Worm (Caenorhabditis elegans) whole organism, midembryonic: ENCODE measurements around the gene oac-15.

Experiments used
- T22C8.4 ChIP-seq: fragments of 200-800 bp; sonication (Bioruptor generic); IDR thresholded peaks from 2 replicates; pipeline ENCODE4 v1.3.6; 2022; ENCODE audit warnings: missing genetic modification characterization, missing compliant biosample characterization
- cog-1 ChIP-seq: sonication (generic microtip); optimal IDR thresholded peaks from 2 replicates; lab custom pipeline; 2016; ENCODE audit warnings: missing genetic modification characterization, missing compliant biosample characterization
- flt-1 ChIP-seq: fragments of 200-800 bp; sonication (Bioruptor generic); IDR thresholded peaks from 2 replicates; pipeline ENCODE4 v1.3.6; 2022; ENCODE audit warnings: missing genetic modification characterization, missing compliant biosample characterization
- klf-2 ChIP-seq: fragments of 200-800 bp; sonication (Bioruptor generic); conservative IDR thresholded peaks from 2 replicates; pipeline ENCODE4 v1.3.6; 2022; ENCODE audit warnings: missing genetic modification reagents, missing genetic modification characterization, missing compliant biosample characterization
- med-1 ChIP-seq: sonication (generic microtip); optimal IDR thresholded peaks from 2 replicates; lab custom pipeline; 2017; ENCODE audit warnings: missing genetic modification characterization, mild to moderate bottlenecking, missing compliant biosample characterization, antibody characterized with exemption, missing genetic modification reagents; ENCODE audit not compliant: insufficient read depth
- ref-1 ChIP-seq: fragments of 200-800 bp; sonication (Bioruptor generic); conservative IDR thresholded peaks from 2 replicates; pipeline ENCODE4 v1.3.6; 2022; ENCODE audit warnings: missing genetic modification reagents, missing genetic modification characterization, missing compliant biosample characterization
- tab-1 ChIP-seq: fragments of 200-800 bp; sonication (Bioruptor generic); IDR thresholded peaks from 2 replicates; pipeline ENCODE4 v1.3.6; 2022; ENCODE audit warnings: missing genetic modification characterization, missing compliant biosample characterization
- ztf-23 ChIP-seq: fragments of 200-800 bp; sonication (Bioruptor generic); IDR thresholded peaks from 2 replicates; pipeline ENCODE4 v1.3.6; 2022; ENCODE audit warnings: missing genetic modification reagents, missing genetic modification characterization, missing compliant biosample characterization
- ztf-29 ChIP-seq: fragments of 200-800 bp; sonication (Bioruptor generic); IDR thresholded peaks from 2 replicates; pipeline ENCODE4 v1.3.6; 2022; ENCODE audit warnings: missing genetic modification reagents, missing genetic modification characterization, missing compliant biosample characterization

Gene oac-15

DNA sequence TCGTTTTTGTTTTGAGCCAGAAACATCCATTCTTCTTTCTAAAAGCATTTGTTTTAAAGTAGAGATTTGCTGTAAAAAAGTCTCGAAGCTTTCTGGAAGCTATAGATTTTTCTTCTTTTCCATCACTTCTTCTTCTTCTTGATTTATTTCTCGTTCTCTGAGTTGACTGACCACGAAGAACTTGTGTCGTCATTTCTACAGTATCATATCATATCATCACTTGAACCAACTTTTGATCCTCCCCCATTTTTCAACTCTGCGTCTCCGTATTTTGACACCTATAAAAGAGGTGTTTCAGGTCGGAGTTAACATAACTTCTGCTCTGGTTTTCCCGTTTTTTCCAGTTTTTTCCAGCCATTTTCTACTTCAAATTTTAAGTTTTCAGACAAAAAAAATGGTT lies 4.8 kb upstream of the oac-15 start, which contains the start of gene F11A5.9:
Gene F11A5.9 (plus strand): TSS at position 386 of the 400 bp plus-strand sequence.
- no peak for TF ChIP-seq ref-1 (GFP tag; lab: Robert Waterston, UW)
- no peak for TF ChIP-seq T22C8.4 (GFP tag; lab: Robert Waterston, UW)
- TF ChIP-seq flt-1 (GFP tag; lab: Robert Waterston, UW) = no peak
- TF ChIP-seq tab-1 (GFP tag; lab: Robert Waterston, UW) = no peak
- TF ChIP-seq cog-1 (tag; lab: Kevin White, UChicago) = no peak
- TF ChIP-seq klf-2 (GFP tag; lab: Robert Waterston, UW) = no peak
- TF ChIP-seq ztf-29 = no peak
- TF ChIP-seq med-1 (GFP tag; lab: Kevin White, UChicago) = no peak
- TF ChIP-seq ztf-23 (GFP tag; lab: Robert Waterston, UW) = no peak

ce11 chrV:16213323-16213722 lies 3.6 kb upstream of the oac-15 start:
- TF ChIP-seq ztf-29 = no peak
- TF ChIP-seq ztf-23 (GFP tag; lab: Robert Waterston, UW) = no peak
- TF ChIP-seq flt-1 (GFP tag; lab: Robert Waterston, UW) = no peak
- no peak for TF ChIP-seq tab-1 (GFP tag; lab: Robert Waterston, UW)
- no peak for TF ChIP-seq med-1 (GFP tag; lab: Kevin White, UChicago)
- TF ChIP-seq T22C8.4 (GFP tag; lab: Robert Waterston, UW) = no peak
- TF ChIP-seq cog-1 (tag; lab: Kevin White, UChicago) = no peak
- no peak for TF ChIP-seq ref-1 (GFP tag; lab: Robert Waterston, UW)
- no peak for TF ChIP-seq klf-2 (GFP tag; lab: Robert Waterston, UW)

DNA sequence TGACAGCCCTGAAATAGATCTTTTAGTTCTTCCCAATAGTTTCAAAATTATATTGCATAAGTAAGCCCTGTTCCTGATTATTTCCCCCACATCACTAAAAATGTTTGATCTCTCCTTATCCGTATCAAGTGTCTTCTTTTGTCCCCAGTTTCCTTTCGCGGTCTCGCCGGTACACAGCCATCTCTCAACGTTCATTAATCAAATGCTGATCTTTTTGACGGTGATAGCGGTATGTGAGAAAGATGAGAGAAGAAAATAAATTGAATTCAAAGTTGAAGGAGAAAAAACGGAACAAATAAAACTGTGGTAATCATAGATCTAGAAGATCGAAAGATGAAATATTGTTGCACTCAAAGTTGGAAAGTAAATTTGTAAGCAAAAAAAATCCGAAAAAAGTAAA lies 2.0 kb upstream of the oac-15 start:
- TF ChIP-seq ref-1 (GFP tag; lab: Robert Waterston, UW) = no peak
- no peak for TF ChIP-seq med-1 (GFP tag; lab: Kevin White, UChicago)
- no peak for TF ChIP-seq T22C8.4 (GFP tag; lab: Robert Waterston, UW)
- TF ChIP-seq ztf-23 (GFP tag; lab: Robert Waterston, UW) = no peak
- TF ChIP-seq cog-1 (tag; lab: Kevin White, UChicago) = no peak
- TF ChIP-seq ztf-29 = no peak
- no peak for TF ChIP-seq tab-1 (GFP tag; lab: Robert Waterston, UW)
- TF ChIP-seq flt-1 (GFP tag; lab: Robert Waterston, UW) = no peak

DNA sequence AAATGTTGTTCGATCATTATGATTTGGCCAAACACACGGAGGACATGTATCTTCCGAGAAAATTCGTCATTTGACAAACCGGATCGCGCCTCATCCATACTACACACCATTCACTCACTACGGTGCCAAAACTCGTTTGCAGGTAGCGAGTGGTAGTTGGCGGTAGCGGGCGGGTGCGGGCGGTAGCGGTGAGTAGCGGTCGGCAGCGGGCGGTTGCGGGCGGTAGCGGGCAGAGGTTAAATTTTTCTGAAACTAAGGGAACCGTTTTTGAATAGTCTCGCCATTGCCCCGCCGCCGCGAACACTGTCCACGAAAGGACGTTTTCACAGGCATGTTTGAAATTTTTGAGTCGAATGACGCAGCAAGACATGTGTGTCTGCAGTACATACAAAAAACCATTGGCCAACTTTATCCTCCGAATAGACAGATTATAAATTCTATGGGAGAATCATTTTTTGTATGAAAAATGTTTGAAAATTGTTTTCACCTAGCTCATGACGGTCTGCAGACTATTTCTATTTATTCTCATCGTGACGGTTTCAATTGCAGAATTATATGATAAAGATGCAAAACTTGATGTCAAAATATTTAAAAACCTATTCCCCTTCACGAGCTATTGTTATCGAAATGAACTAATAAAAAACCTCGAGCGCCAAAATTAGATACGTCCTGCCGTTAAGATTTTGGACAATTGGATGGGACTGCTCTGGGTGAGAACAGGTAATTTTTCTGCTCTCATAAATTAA lies 693 bp upstream of the oac-15 start, which contains the start of gene F11A5.16:
Gene F11A5.16 (plus strand): TSS at position 696 of the 746 bp plus-strand sequence.
- TF ChIP-seq flt-1 (GFP tag; lab: Robert Waterston, UW) = no peak
- no peak for TF ChIP-seq klf-2 (GFP tag; lab: Robert Waterston, UW)
- TF ChIP-seq ref-1 (GFP tag; lab: Robert Waterston, UW) = no peak
- TF ChIP-seq tab-1 (GFP tag; lab: Robert Waterston, UW) = 0 out of 2 replicates have a peak, but pooled peaks have one; percentile 18
- TF ChIP-seq ztf-29 = no peak
- TF ChIP-seq cog-1 (tag; lab: Kevin White, UChicago) = no peak
- no peak for TF ChIP-seq med-1 (GFP tag; lab: Kevin White, UChicago)
- TF ChIP-seq T22C8.4 (GFP tag; lab: Robert Waterston, UW) = no peak
- no peak for TF ChIP-seq ztf-23 (GFP tag; lab: Robert Waterston, UW)

- no peak for TF ChIP-seq tab-1 (GFP tag; lab: Robert Waterston, UW)
- TF ChIP-seq cog-1 (tag; lab: Kevin White, UChicago) = no peak
- TF ChIP-seq flt-1 (GFP tag; lab: Robert Waterston, UW) = no peak
- no peak for TF ChIP-seq med-1 (GFP tag; lab: Kevin White, UChicago)
- TF ChIP-seq T22C8.4 (GFP tag; lab: Robert Waterston, UW) = no peak
- no peak for TF ChIP-seq ref-1 (GFP tag; lab: Robert Waterston, UW)
- no peak for TF ChIP-seq klf-2 (GFP tag; lab: Robert Waterston, UW)
- no peak for TF ChIP-seq ztf-23 (GFP tag; lab: Robert Waterston, UW)
- no peak for TF ChIP-seq ztf-29
Measured at ce11 chrV:16204888-16205287, 4.8 kb downstream of the oac-15 start, which contains the start of gene irld-26. irld-26 (plus strand) TSS chrV:16205188.

- TF ChIP-seq T22C8.4 (GFP tag; lab: Robert Waterston, UW) = no peak
- no peak for TF ChIP-seq ztf-29
- no peak for TF ChIP-seq med-1 (GFP tag; lab: Kevin White, UChicago)
- TF ChIP-seq klf-2 (GFP tag; lab: Robert Waterston, UW) = no peak
- no peak for TF ChIP-seq ref-1 (GFP tag; lab: Robert Waterston, UW)
- no peak for TF ChIP-seq flt-1 (GFP tag; lab: Robert Waterston, UW)
- no peak for TF ChIP-seq cog-1 (tag; lab: Kevin White, UChicago)
- no peak for TF ChIP-seq ztf-23 (GFP tag; lab: Robert Waterston, UW)
- no peak for TF ChIP-seq tab-1 (GFP tag; lab: Robert Waterston, UW)
Measured at ce11 chrV:16202618-16203017, 7.1 kb downstream of the oac-15 start, which contains the start of gene F11A5.18. F11A5.18 (plus strand) TSS chrV:16202918.

DNA sequence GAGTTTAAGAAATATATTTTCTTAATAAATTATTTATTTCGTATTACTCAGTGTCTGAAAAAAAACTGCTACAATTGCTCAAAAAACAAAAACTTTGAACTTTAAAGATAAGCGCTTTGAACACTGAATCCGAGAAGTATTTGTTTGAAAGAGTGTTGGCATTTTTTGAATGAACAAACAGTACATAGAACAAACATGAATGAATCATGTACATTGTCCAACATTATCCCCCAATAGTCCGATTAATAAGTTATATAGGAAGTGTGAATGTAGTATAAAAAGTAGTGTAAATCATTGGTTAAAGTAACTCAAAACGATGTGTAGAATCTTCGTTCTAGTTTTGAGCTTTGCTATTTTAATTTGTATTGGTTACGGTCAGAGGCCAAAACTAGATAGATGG lies 8.0 kb downstream of the oac-15 start, which contains the start of gene F11A5.17:
Gene F11A5.17 (plus strand): TSS at position 301 of the 400 bp plus-strand sequence.
- TF ChIP-seq tab-1 (GFP tag; lab: Robert Waterston, UW) (no peak), med-1 (GFP tag; lab: Kevin White, UChicago) (no peak), klf-2 (GFP tag; lab: Robert Waterston, UW) (no peak), ztf-29 (no peak), ref-1 (GFP tag; lab: Robert Waterston, UW) (no peak), flt-1 (GFP tag; lab: Robert Waterston, UW) (no peak), cog-1 (tag; lab: Kevin White, UChicago) (no peak), ztf-23 (GFP tag; lab: Robert Waterston, UW) (no peak), T22C8.4 (GFP tag; lab: Robert Waterston, UW) (no peak)

DNA sequence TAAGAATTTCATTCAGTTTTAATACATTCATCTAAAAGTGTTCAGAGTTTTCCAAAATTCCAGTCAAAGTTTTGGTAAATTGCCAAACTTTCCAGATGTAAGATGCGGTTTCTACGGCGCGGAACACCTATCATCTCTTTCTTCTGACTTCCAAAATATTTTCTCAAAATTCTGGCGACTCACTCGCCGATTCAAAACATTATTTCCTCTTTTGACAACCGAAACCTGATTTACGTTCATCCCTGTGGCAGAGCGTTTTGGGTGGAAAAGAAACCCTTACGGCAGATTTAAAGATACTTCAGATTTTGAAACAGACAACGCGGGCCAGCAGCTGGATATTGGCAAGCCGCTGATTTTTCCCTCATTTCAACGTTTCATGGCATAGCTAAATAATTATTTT lies 11.7 kb downstream of the oac-15 start, which contains the start of gene F11A5.5:
Gene F11A5.5 (plus strand): TSS at position 301 of the 400 bp plus-strand sequence.
- TF ChIP-seq tab-1 (GFP tag; lab: Robert Waterston, UW) = no peak
